Fruit fly (Drosophila melanogaster): ENCODE results near the gene Obp99d.

dm6 chr3R:29705789-29706303 is 8.5 kb upstream of the Obp99d start:
- no peak for TF ChIP-seq Myc (optimal IDR thresholded peaks at IDR 0.05)
- no peak for TF ChIP-seq h (GFP tag; optimal IDR thresholded peaks at IDR 0.05)
- no peak for TF ChIP-seq brk (GFP tag; optimal IDR thresholded peaks at IDR 0.05)
- no peak for TF ChIP-seq dmrt93B (GFP tag; optimal IDR thresholded peaks at IDR 0.05)
- TF ChIP-seq Rel (GFP tag; optimal IDR thresholded peaks at IDR 0.05) = no peak
- TF ChIP-seq Rel (tag; optimal IDR thresholded peaks at IDR 0.05) = no peak
- TF ChIP-seq Hr78 (GFP tag; optimal IDR thresholded peaks at IDR 0.05) = no peak
- TF ChIP-seq Mio (GFP tag; optimal IDR thresholded peaks at IDR 0.05) = no peak
- no peak for TF ChIP-seq jim (GFP tag; optimal IDR thresholded peaks at IDR 0.05)
- TF ChIP-seq usp (GFP tag; optimal IDR thresholded peaks at IDR 0.05) = no peak
- no peak for TF ChIP-seq Jra (GFP tag; optimal IDR thresholded peaks at IDR 0.05)
- no peak for TF ChIP-seq CG32264 (GFP tag; optimal IDR thresholded peaks at IDR 0.05)
- TF ChIP-seq OdsH (GFP tag; optimal IDR thresholded peaks at IDR 0.05) = no peak
